Worm (Caenorhabditis elegans) whole organism, young adult: ENCODE data around the gene Y39E4A.1.

ENCODE experiments used
- F37B4.10 ChIP-seq: fragments of 200-800 bp; sonication (Bioruptor generic); IDR thresholded peaks from 2 replicates; pipeline ENCODE4 v1.3.6; 2022; ENCODE audit warnings: missing genetic modification characterization, missing compliant biosample characterization
- F55B11.4 ChIP-seq: sonication (generic microtip); optimal IDR thresholded peaks from 2 replicates; lab custom pipeline; 2016; ENCODE audit warnings: missing compliant biosample characterization, missing genetic modification characterization, borderline replicate concordance; ENCODE audit not compliant: insufficient read depth
- cebp-1 ChIP-seq, 2 experiments: fragments of 200-800 bp in 1 of 2; sonication (Bioruptor generic) in 1 of 2; sonication (generic microtip) in 1 of 2; IDR thresholded peaks in 1 of 2; optimal IDR thresholded peaks in 1 of 2; 2 replicates each; pipeline versions ENCODE4 v1.3.6 to Lab custom; 2017 to 2022; ENCODE audit warnings: missing compliant biosample characterization in 2 of 2, missing genetic modification characterization in 2 of 2, mild to moderate bottlenecking in 1 of 2, missing genetic modification reagents in 1 of 2, moderate library complexity in 1 of 2
- ceh-40 ChIP-seq: fragments of 200-800 bp; sonication (Bioruptor generic); IDR thresholded peaks from 2 replicates; pipeline ENCODE4 v1.3.6; 2022; ENCODE audit warnings: missing genetic modification characterization, missing compliant biosample characterization
- dpl-1 ChIP-seq: fragments of 150-350 bp; optimal IDR thresholded peaks from 2 replicates; lab custom pipeline; 2014; ENCODE audit warnings: missing biosample characterization, missing genetic modification reagents, missing genetic modification characterization
- mel-28 ChIP-seq: sonication (generic microtip); optimal IDR thresholded peaks from 2 replicates; lab custom pipeline; 2016; ENCODE audit warnings: borderline replicate concordance, mild to moderate bottlenecking, missing genetic modification characterization, missing compliant biosample characterization
- nhr-179 ChIP-seq: sonication (generic microtip); optimal IDR thresholded peaks from 2 replicates; lab custom pipeline; 2016; ENCODE audit warnings: mild to moderate bottlenecking, missing genetic modification characterization, missing compliant biosample characterization
- snpc-1.1 ChIP-seq: sonication (generic microtip); optimal IDR thresholded peaks from 2 replicates; lab custom pipeline; 2017; ENCODE audit warnings: missing genetic modification characterization, mild to moderate bottlenecking, missing compliant biosample characterization, antibody characterized with exemption, moderate library complexity, missing genotype, missing genetic modification reagents; ENCODE audit not compliant: insufficient read depth
- snpc-4 ChIP-seq, 5 experiments: fragments of 150-350 bp in 1 of 5; sonication (generic microtip) in 4 of 5; optimal IDR thresholded peaks; 2 replicates each; lab custom pipeline; 2014 to 2018; ENCODE audit warnings: missing genetic modification characterization in 5 of 5, missing biosample characterization in 3 of 5, antibody characterized with exemption in 2 of 5, mild to moderate bottlenecking in 2 of 5, missing compliant biosample characterization in 2 of 5, missing genotype in 2 of 5, moderate library complexity in 2 of 5, missing genetic modification reagents in 1 of 5
- unc-130 ChIP-seq: sonication (generic microtip); optimal IDR thresholded peaks from 2 replicates; lab custom pipeline; 2016; ENCODE audit warnings: missing genetic modification reagents, missing genetic modification characterization, missing compliant biosample characterization
- zim-3 ChIP-seq: sonication (generic microtip); optimal IDR thresholded peaks from 2 replicates; lab custom pipeline; 2017; ENCODE audit warnings: mild to moderate bottlenecking, missing genetic modification characterization, moderate library complexity, missing compliant biosample characterization

ce11 chrIII:12959286-12959685 is 8.1 kb downstream of the Y39E4A.1 start:
- TF ChIP-seq cebp-1 (GFP tag; IDR thresholded peaks at IDR 0.05; lab: Robert Waterston, UW), result no peak
- TF ChIP-seq cebp-1 (tag; optimal IDR thresholded peaks at IDR 0.05; lab: Kevin White, UChicago), result no peak
- TF ChIP-seq ceh-40, result no peak
- no peak for TF ChIP-seq snpc-4 (GFP tag; optimal IDR thresholded peaks at IDR 0.05; lab: Kevin White, UChicago)
- TF ChIP-seq snpc-4 (tag; optimal IDR thresholded peaks at IDR 0.05; lab: Kevin White, UChicago), result no peak
- no peak for TF ChIP-seq nhr-179
- no peak for TF ChIP-seq snpc-1.1 (tag; lab: Kevin White, UChicago)
- no peak for TF ChIP-seq dpl-1 (GFP tag; lab: Kevin White, UChicago)
- TF ChIP-seq F55B11.4 (tag; lab: Kevin White, UChicago), result no peak
- no peak for TF ChIP-seq mel-28 (tag; lab: Kevin White, UChicago)
- no peak for TF ChIP-seq unc-130 (GFP tag; lab: Kevin White, UChicago)
- no peak for TF ChIP-seq F37B4.10
- no peak for TF ChIP-seq zim-3 (tag; lab: Kevin White, UChicago)
